Worm (Caenorhabditis elegans) whole organism, late embryonic: Measurements from ENCODE around the gene C45E5.1.

Experiments used
- F13H6.1 ChIP-seq: sonication (generic microtip); optimal IDR thresholded peaks from 2 replicates; lab custom pipeline; 2016; ENCODE audit warnings: missing genetic modification characterization, missing compliant biosample characterization
- ceh-34 ChIP-seq: sonication (generic microtip); optimal IDR thresholded peaks from 2 replicates; lab custom pipeline; 2016; ENCODE audit warnings: mild to moderate bottlenecking, missing genetic modification characterization, missing compliant biosample characterization
- eyg-1 ChIP-seq: sonication (generic microtip); optimal IDR thresholded peaks from 2 replicates; lab custom pipeline; 2016; ENCODE audit warnings: missing genotype, missing genetic modification characterization, missing compliant biosample characterization
- fax-1 ChIP-seq: sonication (generic microtip); optimal IDR thresholded peaks from 2 replicates; lab custom pipeline; 2016; ENCODE audit warnings: missing genotype, missing genetic modification characterization, missing compliant biosample characterization
- odd-2 ChIP-seq: sonication (generic microtip); optimal IDR thresholded peaks from 2 replicates; lab custom pipeline; 2017; ENCODE audit warnings: antibody characterized with exemption, mild to moderate bottlenecking, missing genetic modification characterization, missing compliant biosample characterization
- sdc-2 ChIP-seq: sonication (generic microtip); optimal IDR thresholded peaks from 2 replicates; lab custom pipeline; 2016; ENCODE audit warnings: missing genotype, missing genetic modification characterization, missing compliant biosample characterization

The C45E5.1 gene

ce11 chrIV:5796694-5797093, 52.5 kb downstream of the C45E5.1 start, which contains the start of gene C31H1.5:
C31H1.5 (minus strand) TSS chrIV:5796794.
- TF ChIP-seq ceh-34 (tag; lab: Kevin White, UChicago) (no peak), sdc-2 (tag; lab: Kevin White, UChicago) (no peak), odd-2 (tag; lab: Kevin White, UChicago) (no peak), eyg-1 (no peak), fax-1 (tag; lab: Kevin White, UChicago) (no peak), F13H6.1 (no peak)
